Worm (Caenorhabditis elegans): ENCODE results near the gene T23F2.3.

Gene T23F2.3

DNA sequence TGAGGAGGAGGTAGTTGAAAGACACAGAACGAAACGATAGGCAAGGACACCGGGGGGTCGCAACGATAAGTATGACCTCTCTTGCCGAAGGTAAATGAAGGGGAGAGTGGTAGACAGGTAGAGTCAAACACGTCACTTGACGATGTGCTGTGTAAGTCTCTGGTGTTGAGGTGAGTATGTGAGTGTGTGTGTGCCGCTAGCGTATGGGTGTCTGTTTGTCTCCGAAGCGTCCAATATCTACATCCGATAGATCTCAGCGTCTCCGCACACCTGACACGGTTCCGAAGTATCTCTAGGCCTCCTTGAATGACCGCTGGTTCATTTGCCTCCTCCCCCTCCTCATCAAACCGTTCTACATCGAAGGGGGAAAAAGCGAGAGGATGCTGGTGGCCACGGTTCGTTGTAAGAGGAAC is 37.0 kb downstream of the T23F2.3 start:
- no peak for TF ChIP-seq unc-62 (GFP tag; optimal IDR thresholded peaks at IDR 0.05)

ce11 chrX:5470111-5470745 is 41.9 kb downstream of the T23F2.3 start:
- TF ChIP-seq unc-62 (GFP tag; optimal IDR thresholded peaks at IDR 0.05), result no peak

ce11 chrX:5467820-5468270 is 44.3 kb downstream of the T23F2.3 start, which contains the start of gene dpyd-1:
dpyd-1 (plus strand) TSS chrX:5467870.
- TF ChIP-seq unc-62 (GFP tag; optimal IDR thresholded peaks at IDR 0.05), result no peak

- TF ChIP-seq unc-62 (GFP tag; optimal IDR thresholded peaks at IDR 0.05), result no peak
These were observed 44.8 kb downstream of the T23F2.3 start for ce11 chrX:5467308-5467707.

ce11 chrX:5466149-5466548 is 46.0 kb downstream of the T23F2.3 start:
- TF ChIP-seq unc-62 (GFP tag; optimal IDR thresholded peaks at IDR 0.05), result no peak

DNA sequence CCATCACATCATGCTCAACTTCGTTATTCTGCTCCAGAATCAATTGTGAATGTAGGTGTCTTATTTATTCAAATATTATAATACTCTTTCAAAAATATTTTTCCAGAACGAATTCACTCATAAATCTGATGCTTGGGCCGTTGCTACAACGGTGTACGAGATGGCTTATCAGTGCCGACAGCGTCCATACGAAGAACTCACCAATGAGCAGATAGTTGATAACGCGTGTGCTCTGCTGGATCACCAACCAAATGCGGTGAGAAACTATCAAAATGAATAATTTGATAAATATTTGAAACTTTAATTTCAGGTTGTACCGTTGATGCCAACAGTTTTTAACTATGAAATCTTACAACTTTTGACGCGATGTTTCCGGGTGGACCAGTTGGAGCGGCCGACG is 46.5 kb downstream of the T23F2.3 start:
- TF ChIP-seq unc-62 (GFP tag; optimal IDR thresholded peaks at IDR 0.05), result no peak

Measured in whole organism, dauer.